Fruit fly (Drosophila melanogaster) whole organism, adult: ENCODE results near the gene Septin2.

Experiments
- CG11617 ChIP-seq: fragments of 200-800 bp; sonication (Bioruptor generic); optimal IDR thresholded peaks from 2 replicates; lab custom pipeline; 2017; ENCODE audit warnings: mild to moderate bottlenecking, missing biosample characterization, missing genetic modification reagents, missing genetic modification characterization
- CG1620 ChIP-seq: fragments of 200-800 bp; sonication (Bioruptor generic); optimal IDR thresholded peaks from 2 replicates; lab custom pipeline; 2016; ENCODE audit warnings: missing biosample characterization, missing genetic modification characterization
- CG33017 ChIP-seq: fragments of 200-800 bp; sonication (Bioruptor generic); optimal IDR thresholded peaks from 2 replicates; lab custom pipeline; 2018; ENCODE audit warnings: missing biosample characterization, mild to moderate bottlenecking, missing genetic modification characterization, moderate library complexity
- CG5204 ChIP-seq: fragments of 200-800 bp; sonication (Bioruptor generic); optimal IDR thresholded peaks from 2 replicates; lab custom pipeline; 2016; ENCODE audit warnings: missing biosample characterization, missing genetic modification characterization
- CG7101 ChIP-seq: fragments of 200-800 bp; sonication (Bioruptor generic); optimal IDR thresholded peaks from 2 replicates; lab custom pipeline; 2018; ENCODE audit warnings: missing biosample characterization, mild to moderate bottlenecking, missing genetic modification characterization, moderate library complexity
- Clk ChIP-seq: fragments of 200-800 bp; sonication (Bioruptor generic); optimal IDR thresholded peaks from 2 replicates; lab custom pipeline; 2017; ENCODE audit warnings: missing biosample characterization, missing genetic modification characterization
- kay ChIP-seq: fragments of 200-800 bp; sonication (Bioruptor generic); peaks from one replicate; lab custom pipeline; 2016; ENCODE audit warnings: missing biosample characterization, missing genetic modification characterization, borderline replicate concordance
- ovo ChIP-seq: fragments of 200-800 bp; sonication (Bioruptor generic); optimal IDR thresholded peaks from 2 replicates; lab custom pipeline; 2016; ENCODE audit warnings: missing biosample characterization, missing genetic modification characterization

DNA sequence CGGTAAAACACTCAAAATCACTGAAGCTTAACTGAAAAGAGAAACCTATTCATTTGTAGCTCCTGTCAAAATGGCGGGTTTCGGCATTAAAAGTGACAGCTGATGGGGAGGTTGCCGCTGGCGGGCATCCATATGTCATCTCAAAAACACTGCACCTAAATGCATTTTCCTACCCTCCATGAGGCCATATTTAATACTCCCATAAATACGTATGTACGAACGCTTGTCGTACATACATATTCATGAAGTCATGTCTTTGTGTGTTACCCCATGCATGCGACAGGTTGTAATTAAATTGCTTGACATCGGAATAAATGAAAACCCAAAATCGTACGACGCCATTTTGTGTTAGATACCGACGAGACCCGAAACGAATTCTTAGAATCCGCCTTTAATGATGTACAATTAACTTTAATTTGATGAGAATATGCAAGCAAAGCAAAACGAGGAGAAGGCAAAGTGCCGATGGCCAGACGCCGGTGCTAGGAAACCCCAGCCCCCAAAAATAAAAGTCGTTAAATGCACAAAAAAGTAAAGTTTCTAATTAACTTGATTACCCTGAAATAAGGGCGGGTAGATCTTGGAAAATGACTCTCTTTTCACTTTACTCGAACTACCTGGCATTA is 8.3 kb upstream of the Septin2 start:
- TF ChIP-seq CG11617 (GFP tag; lab: Kevin White, UChicago) (no peak), CG33017 (tag; lab: Kevin White, UChicago) (no peak), kay (GFP tag; lab: Kevin White, UChicago) (no peak), CG1620 (GFP tag; lab: Kevin White, UChicago) (no peak), CG7101 (tag; lab: Kevin White, UChicago) (no peak), Clk (GFP tag; lab: Kevin White, UChicago) (no peak), ovo (GFP tag; lab: Kevin White, UChicago) (no peak), CG5204 (GFP tag; lab: Kevin White, UChicago) (no peak)
